Worm (Caenorhabditis elegans): Measurements from ENCODE around the gene gst-36.

gst-36 gene

ce11 chrX:9851745-9852330, 10.9 kb downstream of the gst-36 start, which contains the start of gene lec-7:
Gene lec-7, plus strand, starts transcription at chrX:9852041.
- TF ChIP-seq pqm-1 (tag; optimal IDR thresholded peaks at IDR 0.05) (peak; percentile 26), dmd-8 (GFP tag; IDR thresholded peaks at IDR 0.05) (no peak), ceh-62 (tag; optimal IDR thresholded peaks at IDR 0.05) (no peak), nhr-76 (tag; optimal IDR thresholded peaks at IDR 0.05) (no peak), pha-4 (GFP tag; IDR thresholded peaks at IDR 0.05) (no peak), pha-4 (tag; optimal IDR thresholded peaks at IDR 0.05) (peak; percentile 89), nhr-28 (tag; optimal IDR thresholded peaks at IDR 0.05) (peak; percentile 25), dmd-6 (GFP tag; IDR thresholded peaks at IDR 0.05) (peak; percentile 49), zfp-2 (tag; optimal IDR thresholded peaks at IDR 0.05) (no peak), dve-1 (tag; optimal IDR thresholded peaks at IDR 0.05; ENCODE audit: insufficient read depth) (peak; percentile 39), Y5F2A.4 (GFP tag; optimal IDR thresholded peaks at IDR 0.05) (no peak), duxl-1 (tag; optimal IDR thresholded peaks at IDR 0.05; ENCODE audit: poor library complexity) (no peak)

DNA sequence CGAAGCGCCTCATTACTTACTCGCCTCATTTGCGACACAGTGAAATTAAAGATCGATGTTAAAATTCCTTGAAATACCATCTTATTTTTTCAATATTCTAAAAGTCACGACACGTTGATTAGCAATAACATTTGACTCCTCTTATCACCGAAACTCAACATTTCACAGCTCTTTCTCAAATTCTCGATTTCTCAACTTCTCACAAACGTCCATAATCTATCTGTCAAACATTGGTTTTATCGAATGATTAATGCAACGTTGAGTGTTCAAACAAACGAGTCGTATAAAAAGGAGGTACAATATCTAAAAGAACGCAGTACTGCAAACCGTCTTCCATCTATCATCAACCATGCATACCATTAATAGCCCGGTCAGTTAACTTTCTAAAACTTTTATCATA, 12.5 kb downstream of the gst-36 start, which contains the start of gene lec-8:
Gene lec-8, plus strand, starts transcription at position 314 of the 400 bp plus-strand sequence.
- peak; percentile 69 for TF ChIP-seq php-3 (GFP tag; IDR thresholded peaks at IDR 0.05)
- peak; percentile 47 for TF ChIP-seq pqm-1 (tag; optimal IDR thresholded peaks at IDR 0.05)
- peak; percentile 65 for TF ChIP-seq hlh-11 (tag; optimal IDR thresholded peaks at IDR 0.05)
- peak; percentile 84 for TF ChIP-seq dve-1 (tag; optimal IDR thresholded peaks at IDR 0.05; ENCODE audit: insufficient read depth)
- TF ChIP-seq ztf-11 (tag; optimal IDR thresholded peaks at IDR 0.05) = no peak
- TF ChIP-seq tra-1 (GFP tag; IDR thresholded peaks at IDR 0.05) = peak; percentile 80; the same call in 1 of the 2 replicates
- peak; percentile 45 for TF ChIP-seq T20F7.1 (GFP tag; optimal IDR thresholded peaks at IDR 0.05)
- TF ChIP-seq nhr-77 (tag; optimal IDR thresholded peaks at IDR 0.05) = peak; percentile 28
- TF ChIP-seq daf-16 (GFP tag; optimal IDR thresholded peaks at IDR 0.05) = no peak
- peak; percentile 81 for TF ChIP-seq daf-16 (tag; optimal IDR thresholded peaks at IDR 0.05)
- peak; percentile 72; the same call in 1 of the 2 replicates for TF ChIP-seq ceh-20 (GFP tag; IDR thresholded peaks at IDR 0.05)
- TF ChIP-seq nhr-28 (tag; optimal IDR thresholded peaks at IDR 0.05) = peak; percentile 68
- TF ChIP-seq aha-1 (tag) = peak; percentile 82
- peak; percentile 81 for TF ChIP-seq dmd-6 (GFP tag; IDR thresholded peaks at IDR 0.05)
- no peak for TF ChIP-seq hif-1 (tag; optimal IDR thresholded peaks at IDR 0.05)
- TF ChIP-seq dpl-1 (GFP tag; optimal IDR thresholded peaks at IDR 0.05) = no peak

DNA sequence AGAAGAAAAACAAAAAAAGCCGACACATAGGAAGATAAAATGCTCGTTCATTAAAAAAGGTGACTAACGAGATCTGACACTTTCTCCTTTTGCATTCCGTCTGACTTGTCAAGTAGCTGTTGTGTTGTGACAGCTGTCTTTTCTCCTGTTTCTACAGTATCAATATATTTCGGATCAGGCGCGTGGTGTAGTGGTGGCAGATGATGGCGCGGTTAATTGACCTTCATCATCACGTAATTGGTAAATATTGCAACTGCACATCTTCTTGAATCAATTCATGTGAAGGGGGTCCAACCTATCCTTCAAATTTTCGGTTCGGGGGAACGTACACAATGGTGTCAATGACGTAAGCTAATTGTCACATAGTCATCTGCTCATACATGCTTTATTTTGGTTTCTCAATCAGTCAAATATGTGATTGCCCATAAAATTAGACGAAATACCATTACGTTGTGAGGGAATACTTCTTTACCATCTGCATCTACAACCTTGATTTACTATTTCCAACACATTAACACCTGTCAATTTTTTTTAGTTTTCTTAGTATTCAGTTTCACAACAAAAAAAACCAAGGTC, 14.5 kb downstream of the gst-36 start:
- TF ChIP-seq lin-13 (GFP tag; optimal IDR thresholded peaks at IDR 0.05) (no peak), unc-62 (GFP tag; optimal IDR thresholded peaks at IDR 0.05 in 1 of 2) (peak in 1 of 2 experiments; percentile 92), unc-62 (tag; optimal IDR thresholded peaks at IDR 0.05) (no peak)

ce11 chrX:9846975-9847374, 15.8 kb downstream of the gst-36 start, which contains the start of gene vab-15:
Gene vab-15, plus strand, starts transcription at chrX:9847275.
- TF ChIP-seq mxl-2 (GFP tag; conservative IDR thresholded peaks at IDR 0.05) = no peak
- TF ChIP-seq pha-4 (GFP tag; IDR thresholded peaks at IDR 0.05) = no peak
- no peak for TF ChIP-seq pha-4 (tag; optimal IDR thresholded peaks at IDR 0.05)
- no peak for TF ChIP-seq nhr-25 (tag; optimal IDR thresholded peaks at IDR 0.05; ENCODE audit: borderline replicate concordance, insufficient read depth)
- no peak for TF ChIP-seq nhr-237 (tag; optimal IDR thresholded peaks at IDR 0.05)
- no peak for TF ChIP-seq dve-1 (tag; optimal IDR thresholded peaks at IDR 0.05; ENCODE audit: insufficient read depth)
- no peak for TF ChIP-seq lin-38 (GFP tag; IDR thresholded peaks at IDR 0.05)
- TF ChIP-seq zfp-3 (GFP tag; conservative IDR thresholded peaks at IDR 0.05) = no peak
- TF ChIP-seq hif-1 (tag; optimal IDR thresholded peaks at IDR 0.05) = no peak
- TF ChIP-seq nhr-28 (tag; optimal IDR thresholded peaks at IDR 0.05) = no peak
- TF ChIP-seq nhr-102 (tag; optimal IDR thresholded peaks at IDR 0.05) = no peak
- TF ChIP-seq Y75B8A.6 (GFP tag; IDR thresholded peaks at IDR 0.05) = no peak
- TF ChIP-seq fos-1 (tag; optimal IDR thresholded peaks at IDR 0.05) = no peak

Measured in whole organism, L4 larva.